Worm (Caenorhabditis elegans): ENCODE data around the gene snf-5.

snf-5 gene

ce11 chrII:12866079-12866478 lies 494 bp upstream of the snf-5 start:
- TF ChIP-seq sea-2 (GFP tag; optimal IDR thresholded peaks at IDR 0.05) (no peak), nhr-237 (tag; optimal IDR thresholded peaks at IDR 0.05) (no peak), egl-27 (tag; optimal IDR thresholded peaks at IDR 0.05) (no peak), nhr-28 (tag; optimal IDR thresholded peaks at IDR 0.05) (no peak), fkh-10 (GFP tag; optimal IDR thresholded peaks at IDR 0.05) (no peak), ztf-4 (tag; optimal IDR thresholded peaks at IDR 0.05) (no peak), skn-1 (tag; optimal IDR thresholded peaks at IDR 0.05) (no peak), ceh-28 (tag; optimal IDR thresholded peaks at IDR 0.05) (no peak), nhr-43 (tag; optimal IDR thresholded peaks at IDR 0.05; ENCODE audit: poor library complexity, severe bottlenecking) (no peak), snpc-4 (tag; optimal IDR thresholded peaks at IDR 0.05) (no peak), nhr-76 (tag; optimal IDR thresholded peaks at IDR 0.05) (no peak)

- TF ChIP-seq nhr-23 (tag; optimal IDR thresholded peaks at IDR 0.05), result no peak
- no peak for TF ChIP-seq pha-4 (tag; optimal IDR thresholded peaks at IDR 0.05)
- no peak for TF ChIP-seq mml-1 (tag; optimal IDR thresholded peaks at IDR 0.05)
- no peak for TF ChIP-seq ama-1 (optimal IDR thresholded peaks at IDR 0.05)
- TF ChIP-seq nhr-12 (tag; optimal IDR thresholded peaks at IDR 0.05), result no peak
- no peak for TF ChIP-seq R02D3.7 (tag; optimal IDR thresholded peaks at IDR 0.05)
- TF ChIP-seq fkh-2 (tag; optimal IDR thresholded peaks at IDR 0.05), result no peak
- TF ChIP-seq sea-2 (GFP tag; optimal IDR thresholded peaks at IDR 0.05), result no peak
- no peak for TF ChIP-seq jun-1 (tag; optimal IDR thresholded peaks at IDR 0.05)
- TF ChIP-seq unc-62 (GFP tag; optimal IDR thresholded peaks at IDR 0.05), result no peak
- no peak for TF ChIP-seq egl-5 (tag; optimal IDR thresholded peaks at IDR 0.05)
Measured at ce11 chrII:12855900-12856299, 9.7 kb downstream of the snf-5 start, which contains the start of gene Y46G5A.29. TSS of gene Y46G5A.29 (plus strand) at chrII:12856200.

- no peak for TF ChIP-seq fkh-2 (tag; optimal IDR thresholded peaks at IDR 0.05)
- no peak for TF ChIP-seq nhr-77 (tag; optimal IDR thresholded peaks at IDR 0.05)
- no peak for TF ChIP-seq daf-12 (tag; optimal IDR thresholded peaks at IDR 0.05)
- TF ChIP-seq ceh-9 (tag; optimal IDR thresholded peaks at IDR 0.05), result no peak
- no peak for TF ChIP-seq nhr-12 (tag; optimal IDR thresholded peaks at IDR 0.05)
- TF ChIP-seq egl-27 (tag; optimal IDR thresholded peaks at IDR 0.05), result no peak
- no peak for TF ChIP-seq mdl-1 (tag; optimal IDR thresholded peaks at IDR 0.05)
- TF ChIP-seq egl-5 (tag; optimal IDR thresholded peaks at IDR 0.05), result no peak
- no peak for TF ChIP-seq nhr-43 (tag; optimal IDR thresholded peaks at IDR 0.05; ENCODE audit: poor library complexity, severe bottlenecking)
- TF ChIP-seq lin-39 (tag; optimal IDR thresholded peaks at IDR 0.05), result no peak
- TF ChIP-seq eor-1 (tag; optimal IDR thresholded peaks at IDR 0.05), result no peak
Measured at ce11 chrII:12850129-12850528, 15.5 kb downstream of the snf-5 start, which contains the start of gene Y46G5A.28. TSS of gene Y46G5A.28 (plus strand) at chrII:12850429.

- TF ChIP-seq sea-2 (GFP tag; optimal IDR thresholded peaks at IDR 0.05) (no peak), ZK546.5 (tag; optimal IDR thresholded peaks at IDR 0.05) (no peak), R02D3.7 (tag; optimal IDR thresholded peaks at IDR 0.05) (no peak)
Measured at ce11 chrII:12847736-12848135, 17.8 kb downstream of the snf-5 start, which contains the start of gene pes-10. TSS of gene pes-10 (minus strand) at chrII:12847836.

ce11 chrII:12840057-12840456 lies 25.5 kb downstream of the snf-5 start, which contains the start of gene lgc-35:
TSS of gene lgc-35 (minus strand) at chrII:12840157.
- TF ChIP-seq nhr-76 (tag; optimal IDR thresholded peaks at IDR 0.05), result no peak
- TF ChIP-seq lin-39 (tag; optimal IDR thresholded peaks at IDR 0.05), result no peak
- TF ChIP-seq ceh-28 (tag; optimal IDR thresholded peaks at IDR 0.05), result no peak
- no peak for TF ChIP-seq ama-1 (optimal IDR thresholded peaks at IDR 0.05)
- TF ChIP-seq aly-2 (tag; optimal IDR thresholded peaks at IDR 0.05), result no peak
- no peak for TF ChIP-seq nhr-28 (tag; optimal IDR thresholded peaks at IDR 0.05)
- no peak for TF ChIP-seq nhr-77 (tag; optimal IDR thresholded peaks at IDR 0.05)
- no peak for TF ChIP-seq elt-2 (tag; optimal IDR thresholded peaks at IDR 0.05)
- TF ChIP-seq ztf-11 (tag; optimal IDR thresholded peaks at IDR 0.05), result no peak
- no peak for TF ChIP-seq fkh-2 (tag; optimal IDR thresholded peaks at IDR 0.05)
- no peak for TF ChIP-seq nhr-11 (tag; optimal IDR thresholded peaks at IDR 0.05)
- no peak for TF ChIP-seq hmg-11 (tag; optimal IDR thresholded peaks at IDR 0.05)
- TF ChIP-seq snpc-4 (tag; optimal IDR thresholded peaks at IDR 0.05), result no peak
- no peak for TF ChIP-seq fos-1 (tag; optimal IDR thresholded peaks at IDR 0.05)
- TF ChIP-seq tbx-2 (tag; optimal IDR thresholded peaks at IDR 0.05), result no peak
- TF ChIP-seq lsy-12 (tag; optimal IDR thresholded peaks at IDR 0.05), result no peak
- TF ChIP-seq R02D3.7 (tag; optimal IDR thresholded peaks at IDR 0.05), result no peak

All from whole organism, L3 larva.